Fruit fly (Drosophila melanogaster): ENCODE measurements around the gene wge.

- TF ChIP-seq psq (optimal IDR thresholded peaks at IDR 0.05) = no peak
- TF ChIP-seq insv (optimal IDR thresholded peaks at IDR 0.05) = no peak
- TF ChIP-seq ttk (optimal IDR thresholded peaks at IDR 0.05) = no peak
Measured at dm6 chr3R:22694659-22695058, 26.3 kb downstream of the wge start, which contains the start of gene cd.

All from Kc167 (cell line).